Fruit fly (Drosophila melanogaster) S2 (cell line): ENCODE data around the gene Grip128.

Experiments
- CG8478 ChIP-seq: fragments of >200 bp; optimal IDR thresholded peaks from 2 replicates; lab custom pipeline; 2018
- CTCF ChIP-seq, 2 experiments: fragments of >200 bp; optimal IDR thresholded peaks; 2 replicates each; lab custom pipeline; 2018

DNA sequence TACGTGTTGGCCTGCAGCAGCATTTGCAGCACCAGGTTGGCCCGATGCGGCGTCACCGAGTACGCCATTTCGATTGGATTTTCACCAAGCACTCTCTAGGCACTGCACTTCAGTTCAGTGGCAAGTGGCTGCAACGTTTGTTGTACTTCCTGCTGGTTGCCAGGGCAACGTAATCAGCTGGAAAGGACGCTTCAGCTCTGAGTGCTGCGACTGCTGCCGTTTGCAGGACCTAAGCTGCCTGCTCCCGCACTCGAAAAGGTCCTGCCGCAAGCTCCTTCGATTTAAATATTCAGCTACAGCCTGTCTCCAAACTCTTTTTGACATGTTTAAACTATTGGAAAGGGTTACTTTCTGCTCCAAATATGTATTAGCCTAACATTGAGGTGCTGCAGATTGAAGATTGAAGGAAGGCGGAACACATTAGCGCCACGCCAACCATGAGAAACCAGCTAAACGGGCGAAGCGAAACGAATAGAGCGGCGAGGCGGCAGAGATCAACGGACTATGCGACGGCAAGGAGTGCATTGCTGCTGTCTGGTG, 4.4 kb downstream of the Grip128 start, which contains the start of the genes CG15642 and CG15641:
- TF ChIP-seq CG8478 (lab: Kevin White, UChicago) (no peak), CTCF (optimal IDR thresholded peaks at IDR 0.05; lab: Kevin White, UChicago) (no peak)
